Worm (Caenorhabditis elegans) whole organism, L4/young adult: ENCODE results near the gene lig-1.

Experiments
- W03F9.2 ChIP-seq: fragments of 150-350 bp; optimal IDR thresholded peaks from 2 replicates; lab custom pipeline; 2014; ENCODE audit warnings: missing biosample characterization, missing genetic modification characterization
- dao-5 ChIP-seq: sonication (generic microtip); optimal IDR thresholded peaks from 2 replicates; lab custom pipeline; 2016; ENCODE audit warnings: missing genotype, missing genetic modification characterization, moderate library complexity, missing compliant biosample characterization
- him-1 ChIP-seq: sonication (generic microtip); optimal IDR thresholded peaks from 2 replicates; lab custom pipeline; 2016; ENCODE audit warnings: missing genotype, missing genetic modification reagents, missing genetic modification characterization, missing compliant biosample characterization

The lig-1 gene

ce11 chrV:10801154-10801553 lies 12.8 kb upstream of the lig-1 start, which contains the start of gene D1054.18:
D1054.18 (minus strand) TSS chrV:10801198.
- TF ChIP-seq dao-5 (tag; lab: Kevin White, UChicago): no peak
- TF ChIP-seq him-1 (tag; lab: Kevin White, UChicago): no peak
- TF ChIP-seq W03F9.2 (tag; lab: Kevin White, UChicago): no peak

- TF ChIP-seq him-1 (tag; lab: Kevin White, UChicago) (no peak), W03F9.2 (tag; lab: Kevin White, UChicago) (peak; percentile 1), dao-5 (tag; lab: Kevin White, UChicago) (no peak)
These were observed 11.8 kb upstream of the lig-1 start for ce11 chrV:10802060-10802459.

ce11 chrV:10804374-10804773 lies 9.5 kb upstream of the lig-1 start, which contains the start of gene secs-1:
secs-1 (minus strand) TSS chrV:10804474.
- TF ChIP-seq dao-5 (tag; lab: Kevin White, UChicago) (no peak), him-1 (tag; lab: Kevin White, UChicago) (no peak), W03F9.2 (tag; lab: Kevin White, UChicago) (no peak)

- TF ChIP-seq W03F9.2 (tag; lab: Kevin White, UChicago): no peak
- no peak for TF ChIP-seq dao-5 (tag; lab: Kevin White, UChicago)
- TF ChIP-seq him-1 (tag; lab: Kevin White, UChicago): no peak
These were observed 8.0 kb upstream of the lig-1 start, which contains the start of gene prp-38 for ce11 chrV:10805934-10806333. prp-38 (minus strand) TSS chrV:10806034.

ce11 chrV:10807862-10808327 lies 6.0 kb upstream of the lig-1 start, which contains the start of gene plrg-1:
plrg-1 (minus strand) TSS chrV:10807912.
- TF ChIP-seq dao-5 (tag; lab: Kevin White, UChicago): peak; percentile 29
- TF ChIP-seq W03F9.2 (tag; lab: Kevin White, UChicago): peak; percentile 92
- peak; percentile 33 for TF ChIP-seq him-1 (tag; lab: Kevin White, UChicago)

- TF ChIP-seq dao-5 (tag; lab: Kevin White, UChicago): no peak
- TF ChIP-seq him-1 (tag; lab: Kevin White, UChicago): no peak
- no peak for TF ChIP-seq W03F9.2 (tag; lab: Kevin White, UChicago)
These were observed 2.1 kb upstream of the lig-1 start, which contains the start of gene C29A12.22 for ce11 chrV:10811763-10812162. C29A12.22 (plus strand) TSS chrV:10812063.

ce11 chrV:10814333-10814732 lies 427 bp downstream of the lig-1 start:
- TF ChIP-seq W03F9.2 (tag; lab: Kevin White, UChicago): no peak
- TF ChIP-seq him-1 (tag; lab: Kevin White, UChicago): no peak
- TF ChIP-seq dao-5 (tag; lab: Kevin White, UChicago): no peak

- no peak for TF ChIP-seq him-1 (tag; lab: Kevin White, UChicago)
- TF ChIP-seq W03F9.2 (tag; lab: Kevin White, UChicago): no peak
- no peak for TF ChIP-seq dao-5 (tag; lab: Kevin White, UChicago)
These were observed 2.9 kb downstream of the lig-1 start for ce11 chrV:10816831-10817230.

ce11 chrV:10818498-10818897 lies 4.6 kb downstream of the lig-1 start:
- TF ChIP-seq dao-5 (tag; lab: Kevin White, UChicago) (no peak), W03F9.2 (tag; lab: Kevin White, UChicago) (no peak), him-1 (tag; lab: Kevin White, UChicago) (no peak)

ce11 chrV:10824711-10825110 lies 10.8 kb downstream of the lig-1 start, which contains the start of gene nrx-1:
nrx-1 (plus strand) TSS chrV:10825011.
- no peak for TF ChIP-seq dao-5 (tag; lab: Kevin White, UChicago)
- TF ChIP-seq him-1 (tag; lab: Kevin White, UChicago): no peak
- no peak for TF ChIP-seq W03F9.2 (tag; lab: Kevin White, UChicago)

- TF ChIP-seq dao-5 (tag; lab: Kevin White, UChicago) (no peak), him-1 (tag; lab: Kevin White, UChicago) (no peak), W03F9.2 (tag; lab: Kevin White, UChicago) (no peak)
These were observed 19.0 kb downstream of the lig-1 start for ce11 chrV:10832862-10833261.

- TF ChIP-seq dao-5 (tag; lab: Kevin White, UChicago) (no peak), W03F9.2 (tag; lab: Kevin White, UChicago) (no peak), him-1 (tag; lab: Kevin White, UChicago) (no peak)
These were observed 20.8 kb downstream of the lig-1 start for ce11 chrV:10834682-10835219.

ce11 chrV:10838204-10838603 lies 24.3 kb downstream of the lig-1 start:
- TF ChIP-seq dao-5 (tag; lab: Kevin White, UChicago): no peak
- no peak for TF ChIP-seq W03F9.2 (tag; lab: Kevin White, UChicago)
- no peak for TF ChIP-seq him-1 (tag; lab: Kevin White, UChicago)

ce11 chrV:10839398-10839797 lies 25.5 kb downstream of the lig-1 start:
- TF ChIP-seq W03F9.2 (tag; lab: Kevin White, UChicago) (no peak), him-1 (tag; lab: Kevin White, UChicago) (no peak), dao-5 (tag; lab: Kevin White, UChicago) (no peak)
